Fruit fly (Drosophila melanogaster) whole organism, embryonic: ENCODE results near the gene CG2964.

Experiments
- CG10321 ChIP-seq: fragments of 200-800 bp; sonication (Bioruptor generic); IDR thresholded peaks from 2 replicates; pipeline ENCODE4 v1.3.6; 2022; ENCODE audit warnings: missing biosample characterization, missing genetic modification characterization
- CG11456 ChIP-seq: fragments of 200-800 bp; sonication (Bioruptor generic); IDR thresholded peaks from 3 replicates; pipeline ENCODE4 v1.3.6; 2022; ENCODE audit warnings: missing biosample characterization, missing genetic modification characterization
- CG12155 ChIP-seq: fragments of 200-800 bp; sonication (Bioruptor generic); optimal IDR thresholded peaks from 3 replicates; lab custom pipeline; 2016; ENCODE audit warnings: missing biosample characterization, missing genetic modification characterization
- CG1529 ChIP-seq: fragments of 200-800 bp; sonication (Bioruptor generic); optimal IDR thresholded peaks from 3 replicates; lab custom pipeline; 2018; ENCODE audit warnings: missing biosample characterization, missing genetic modification characterization
- CG15696 ChIP-seq: fragments of 200-800 bp; sonication (Bioruptor generic); optimal IDR thresholded peaks from 2 replicates; lab custom pipeline; 2019; ENCODE audit warnings: missing biosample characterization, mild to moderate bottlenecking, missing genetic modification characterization, moderate library complexity
- CG17385 ChIP-seq: fragments of 200-800 bp; sonication (Bioruptor generic); optimal IDR thresholded peaks from 3 replicates; lab custom pipeline; 2018; ENCODE audit warnings: missing biosample characterization, mild to moderate bottlenecking, missing genetic modification characterization
- CG17829 ChIP-seq: fragments of 200-800 bp; optimal IDR thresholded peaks from 2 replicates; lab custom pipeline; 2019; ENCODE audit warnings: missing biosample characterization, mild to moderate bottlenecking, missing genetic modification characterization, moderate library complexity
- CG2202 ChIP-seq: fragments of 200-800 bp; sonication (Bioruptor generic); optimal IDR thresholded peaks from 2 replicates; lab custom pipeline; 2018; ENCODE audit warnings: missing biosample characterization, mild to moderate bottlenecking, missing genetic modification characterization
- CG3847 ChIP-seq: fragments of 200-800 bp; sonication (Bioruptor generic); IDR thresholded peaks from 2 replicates; pipeline ENCODE4 v1.3.6; 2022; ENCODE audit warnings: missing biosample characterization, missing genetic modification characterization
- CG43689 ChIP-seq: fragments of 200-800 bp; sonication (Bioruptor generic); IDR thresholded peaks from 2 replicates; pipeline ENCODE4 v1.3.6; 2022; ENCODE audit warnings: missing biosample characterization, missing genetic modification characterization
- CG4617 ChIP-seq: fragments of 200-800 bp; sonication (Bioruptor generic); optimal IDR thresholded peaks from 3 replicates; lab custom pipeline; 2016; ENCODE audit warnings: missing biosample characterization, missing genetic modification characterization, borderline replicate concordance
- CG6813 ChIP-seq: fragments of 200-800 bp; sonication (Bioruptor generic); optimal IDR thresholded peaks from 2 replicates; lab custom pipeline; 2017; ENCODE audit warnings: missing biosample characterization, missing genetic modification characterization, mild to moderate bottlenecking, moderate library complexity, missing genetic modification reagents
- CG7963 ChIP-seq: fragments of 200-800 bp; sonication (Bioruptor generic); IDR thresholded peaks from 3 replicates; pipeline ENCODE4 v1.3.6; 2022; ENCODE audit warnings: missing biosample characterization, missing genetic modification characterization; ENCODE audit not compliant: partially characterized antibody
- CG8290 ChIP-seq, 3 experiments: fragments of 200-800 bp; sonication (Bioruptor generic); optimal IDR thresholded peaks; 2 replicates each; lab custom pipeline; 2016 to 2019; ENCODE audit warnings: missing biosample characterization in 3 of 3, missing genetic modification characterization in 3 of 3, mild to moderate bottlenecking in 2 of 3, moderate library complexity in 1 of 3
- CG9727 ChIP-seq: fragments of 200-800 bp; sonication (Bioruptor generic); optimal IDR thresholded peaks from 3 replicates; lab custom pipeline; 2017; ENCODE audit warnings: missing biosample characterization, mild to moderate bottlenecking, missing genetic modification characterization
- CkIIα-i1 ChIP-seq: fragments of 200-800 bp; sonication (Bioruptor generic); IDR thresholded peaks from 2 replicates; pipeline ENCODE4 v1.3.6; 2022; ENCODE audit warnings: missing biosample characterization, missing genetic modification characterization
- D19B ChIP-seq: fragments of 200-800 bp; sonication (Bioruptor generic); optimal IDR thresholded peaks from 2 replicates; lab custom pipeline; 2017; ENCODE audit warnings: missing biosample characterization, mild to moderate bottlenecking, missing genetic modification characterization
- Deaf1 ChIP-seq: fragments of 200-800 bp; optimal IDR thresholded peaks from 3 replicates; lab custom pipeline; 2019; ENCODE audit warnings: missing biosample characterization, mild to moderate bottlenecking, missing genetic modification characterization, moderate library complexity
- Doc2 ChIP-seq: fragments of 200-800 bp; sonication (Bioruptor generic); IDR thresholded peaks from 2 replicates; pipeline ENCODE4 v1.3.6; 2022; ENCODE audit warnings: missing biosample characterization, missing genetic modification characterization
- Doc3 ChIP-seq: fragments of 200-800 bp; sonication (Bioruptor generic); IDR thresholded peaks from 3 replicates; pipeline ENCODE4 v1.3.6; 2022; ENCODE audit warnings: missing biosample characterization, missing genetic modification characterization; ENCODE audit not compliant: partially characterized antibody
- Drgx ChIP-seq: fragments of 200-800 bp; sonication (Bioruptor generic); IDR thresholded peaks from 2 replicates; pipeline ENCODE4 v1.3.6; 2022; ENCODE audit warnings: missing biosample characterization, missing genetic modification characterization
- Fer1 ChIP-seq: fragments of 200-800 bp; sonication (Bioruptor generic); optimal IDR thresholded peaks from 2 replicates; lab custom pipeline; 2017; ENCODE audit warnings: missing biosample characterization, mild to moderate bottlenecking, missing genetic modification characterization
- HLHmδ ChIP-seq: fragments of 200-800 bp; sonication (Bioruptor generic); optimal IDR thresholded peaks from 2 replicates; lab custom pipeline; 2018; ENCODE audit warnings: missing biosample characterization, mild to moderate bottlenecking, missing genetic modification characterization, moderate library complexity
- Hr39 ChIP-seq: fragments of >200 bp; optimal IDR thresholded peaks from 2 replicates; lab custom pipeline; 2017
- Ptx1 ChIP-seq: fragments of 200-800 bp; sonication (Bioruptor generic); IDR thresholded peaks from 2 replicates; pipeline ENCODE4 v1.3.6; 2022; ENCODE audit warnings: missing biosample characterization, missing genetic modification characterization
- Rx ChIP-seq: fragments of 200-800 bp; sonication (Bioruptor generic); IDR thresholded peaks from 2 replicates; pipeline ENCODE4 v1.3.6; 2022; ENCODE audit warnings: missing biosample characterization, missing genetic modification characterization
- Trl ChIP-seq, 3 experiments: fragments of >200 bp in 2 of 3; fragments of 200-800 bp in 1 of 3; sonication (Bioruptor generic) in 1 of 3; optimal IDR thresholded peaks; 2 replicates in 1 of 3; 3 replicates in 2 of 3; lab custom pipeline; 2016 to 2017; ENCODE audit warnings: missing biosample characterization in 1 of 3, missing genetic modification characterization in 1 of 3
- ara ChIP-seq: fragments of 200-800 bp; sonication (Bioruptor generic); IDR thresholded peaks from 2 replicates; pipeline ENCODE4 v1.3.6; 2022; ENCODE audit warnings: missing biosample characterization, missing genetic modification characterization
- crol ChIP-seq: fragments of 200-800 bp; sonication (Bioruptor generic); IDR thresholded peaks from 2 replicates; pipeline ENCODE4 v1.3.6; 2022; ENCODE audit warnings: missing biosample characterization, missing genetic modification characterization
- en ChIP-seq: fragments of 200-800 bp; sonication (Bioruptor generic); optimal IDR thresholded peaks from 2 replicates; lab custom pipeline; 2016; ENCODE audit warnings: missing biosample characterization, missing genetic modification characterization
- gce ChIP-seq: fragments of 200-800 bp; sonication (Bioruptor generic); IDR thresholded peaks from 3 replicates; pipeline ENCODE4 v1.3.6; 2022; ENCODE audit warnings: missing biosample characterization, missing genetic modification characterization
- gfzf ChIP-seq: fragments of 200-800 bp; sonication (Bioruptor generic); optimal IDR thresholded peaks from 2 replicates; lab custom pipeline; 2016; ENCODE audit warnings: missing biosample characterization, mild to moderate bottlenecking, missing genetic modification characterization, moderate library complexity
- hb ChIP-seq: fragments of 200-800 bp; sonication (Bioruptor generic); IDR thresholded peaks from 3 replicates; pipeline ENCODE4 v1.3.6; 2022; ENCODE audit warnings: missing biosample characterization, missing genetic modification characterization; ENCODE audit not compliant: partially characterized antibody
- jigr1 ChIP-seq: fragments of 200-800 bp; sonication (Bioruptor generic); IDR thresholded peaks from 3 replicates; pipeline ENCODE4 v1.3.6; 2022; ENCODE audit warnings: missing biosample characterization, missing genetic modification characterization
- knrl ChIP-seq: fragments of 200-800 bp; sonication (Bioruptor generic); IDR thresholded peaks from 3 replicates; pipeline ENCODE4 v1.3.6; 2022; ENCODE audit warnings: missing biosample characterization, missing genetic modification characterization; ENCODE audit not compliant: partially characterized antibody
- lola ChIP-seq, 3 experiments: fragments of >200 bp in 2 of 3; fragments of 200-800 bp in 1 of 3; sonication (Bioruptor generic) in 1 of 3; optimal IDR thresholded peaks; 2 replicates each; lab custom pipeline; 2017 to 2019; ENCODE audit warnings: missing biosample characterization in 3 of 3, missing genetic modification characterization in 3 of 3, mild to moderate bottlenecking in 1 of 3, moderate library complexity in 1 of 3
- oc ChIP-seq: fragments of 200-800 bp; sonication (Bioruptor generic); optimal IDR thresholded peaks from 2 replicates; lab custom pipeline; 2018; ENCODE audit warnings: missing biosample characterization, mild to moderate bottlenecking, missing genetic modification characterization, moderate library complexity
- phol ChIP-seq: fragments of 200-800 bp; sonication (Bioruptor generic); optimal IDR thresholded peaks from 3 replicates; lab custom pipeline; 2018; ENCODE audit warnings: missing biosample characterization, mild to moderate bottlenecking, missing genetic modification characterization, moderate library complexity
- psq ChIP-seq: fragments of 200-800 bp; sonication (Bioruptor generic); optimal IDR thresholded peaks from 2 replicates; lab custom pipeline; 2017; ENCODE audit warnings: missing biosample characterization, missing genetic modification characterization
- sc ChIP-seq, 3 experiments: fragments of >200 bp in 2 of 3; fragments of 200-800 bp in 1 of 3; sonication (Bioruptor generic) in 1 of 3; optimal IDR thresholded peaks; 2 replicates in 2 of 3; 3 replicates in 1 of 3; lab custom pipeline; 2017; ENCODE audit warnings: mild to moderate bottlenecking in 1 of 3, missing biosample characterization in 1 of 3, missing genetic modification characterization in 1 of 3, missing genetic modification reagents in 1 of 3
- schlank ChIP-seq: fragments of 200-800 bp; sonication (Bioruptor generic); optimal IDR thresholded peaks from 2 replicates; lab custom pipeline; 2018; ENCODE audit warnings: missing biosample characterization, mild to moderate bottlenecking, missing genetic modification characterization
- scrt ChIP-seq: fragments of 200-800 bp; sonication (Bioruptor generic); optimal IDR thresholded peaks from 2 replicates; lab custom pipeline; 2018; ENCODE audit warnings: missing biosample characterization, mild to moderate bottlenecking, missing genetic modification characterization, moderate library complexity
- sd ChIP-seq: fragments of 200-800 bp; sonication (Bioruptor generic); optimal IDR thresholded peaks from 3 replicates; lab custom pipeline; 2018; ENCODE audit warnings: missing biosample characterization, mild to moderate bottlenecking, missing genetic modification characterization, moderate library complexity
- sens-2 ChIP-seq: fragments of 200-800 bp; sonication (Bioruptor generic); IDR thresholded peaks from 2 replicates; pipeline ENCODE4 v1.3.6; 2022; ENCODE audit warnings: missing biosample characterization, missing genetic modification characterization
- tgo ChIP-seq: fragments of 200-800 bp; sonication (Bioruptor generic); IDR thresholded peaks from 3 replicates; pipeline ENCODE4 v1.3.6; 2022; ENCODE audit warnings: missing biosample characterization, missing genetic modification characterization
- vnd ChIP-seq: fragments of 200-800 bp; sonication (Bioruptor generic); IDR thresholded peaks from 3 replicates; pipeline ENCODE4 v1.3.6; 2022; ENCODE audit warnings: missing biosample characterization, missing genetic modification characterization; ENCODE audit not compliant: partially characterized antibody
- vvl ChIP-seq: fragments of 200-800 bp; sonication (Bioruptor generic); IDR thresholded peaks from 2 replicates; pipeline ENCODE4 v1.3.6; 2022; ENCODE audit warnings: missing biosample characterization, missing genetic modification characterization
- wek ChIP-seq: fragments of 200-800 bp; sonication (Bioruptor generic); optimal IDR thresholded peaks from 3 replicates; lab custom pipeline; 2018; ENCODE audit warnings: missing biosample characterization, mild to moderate bottlenecking, missing genetic modification characterization, moderate library complexity

The CG2964 gene

DNA sequence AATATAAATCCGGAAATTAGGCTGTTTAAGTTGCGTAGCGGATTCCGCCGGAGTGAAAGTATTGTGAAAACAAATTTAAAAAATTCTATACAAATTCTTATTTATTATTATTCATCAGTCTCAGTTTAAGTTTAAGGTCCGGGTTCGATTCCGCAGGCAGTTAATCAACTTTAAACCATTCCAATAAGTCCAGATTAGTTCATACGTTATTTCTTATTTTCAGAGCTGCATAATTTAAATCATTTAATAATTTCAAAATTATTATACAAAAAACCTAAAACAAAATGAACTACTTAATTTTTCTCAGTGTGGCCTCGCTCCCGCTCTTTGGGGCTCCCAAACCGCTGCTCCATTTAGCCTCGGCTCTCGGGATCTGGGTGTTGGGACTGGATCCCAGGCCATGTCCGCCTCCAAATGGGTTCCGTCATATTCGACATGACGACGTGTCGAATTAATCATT, 18.1 kb downstream of the CG2964 start (continued):
- TF ChIP-seq CG11456 (GFP tag; lab: Robert Waterston, UW) (peak; percentile 30; the same call in 1 of the 3 replicates), oc (peak; percentile 60), en (GFP tag; lab: Kevin White, UChicago) (peak; percentile 31), lola (GFP tag; optimal IDR thresholded peaks at IDR 0.05; lab: Kevin White, UChicago) (peak in 1 of 3 experiments; percentile 97), Ptx1 (GFP tag; lab: Robert Waterston, UW) (peak; percentile 78), vvl (GFP tag; lab: Robert Waterston, UW) (peak; percentile 37; the same call in 1 of the 2 replicates), CG43689 (GFP tag; lab: Robert Waterston, UW) (no peak), Doc3 (GFP tag; lab: Robert Waterston, UW) (no peak), CG17829 (peak; percentile 93), sens-2 (GFP tag; lab: Robert Waterston, UW) (no peak; the same call in 1 of the 2 replicates), psq (no peak), phol (tag; lab: Kevin White, UChicago) (peak; percentile 94), CG7963 (GFP tag; lab: Robert Waterston, UW) (no peak), CG12155 (GFP tag; lab: Kevin White, UChicago) (peak; percentile 71), CG6813 (GFP tag; lab: Kevin White, UChicago) (peak; percentile 86), crol (0 out of 2 replicates have a peak, but pooled peaks have one; percentile 1), CG17385 (peak; percentile 88), Doc2 (GFP tag; lab: Robert Waterston, UW) (no peak), hb (GFP tag; lab: Robert Waterston, UW) (no peak), CG8290 (GFP tag; optimal IDR thresholded peaks at IDR 0.05; lab: Kevin White, UChicago) (peak; percentile 67), CG8290 (tag; optimal IDR thresholded peaks at IDR 0.05; lab: Kevin White, UChicago) (peak in 1 of 2 experiments; percentile 40), CG4617 (GFP tag; lab: Kevin White, UChicago) (peak; percentile 25), Hr39 (lab: Kevin White, UChicago) (no peak), CG10321 (GFP tag; lab: Robert Waterston, UW) (peak; percentile 31; the same call in 1 of the 2 replicates), jigr1 (GFP tag; lab: Robert Waterston, UW) (no peak; the same call in 2 of the 3 replicates), knrl (no peak), schlank (tag; lab: Kevin White, UChicago) (peak; percentile 49), Deaf1 (tag; lab: Kevin White, UChicago) (peak; percentile 54), ara (GFP tag; lab: Robert Waterston, UW) (peak; percentile 70), gfzf (GFP tag; lab: Kevin White, UChicago) (no peak), vnd (GFP tag; lab: Robert Waterston, UW) (no peak), sd (tag; lab: Kevin White, UChicago) (peak; percentile 44), scrt (GFP tag; lab: Kevin White, UChicago) (peak; percentile 78), CG3847 (GFP tag; lab: Robert Waterston, UW) (peak; percentile 69), HLHmδ (GFP tag; lab: Kevin White, UChicago) (no peak), CG2202 (tag; lab: Kevin White, UChicago) (peak; percentile 81), sc (optimal IDR thresholded peaks at IDR 0.05; lab: Kevin White, UChicago) (no peak), sc (GFP tag; optimal IDR thresholded peaks at IDR 0.05; lab: Kevin White, UChicago) (peak; percentile 87), wek (GFP tag; lab: Kevin White, UChicago) (no peak), gce (GFP tag; lab: Robert Waterston, UW) (peak; percentile 27; the same call in 1 of the 3 replicates), tgo (GFP tag; lab: Robert Waterston, UW) (peak; percentile 70), CG9727 (GFP tag; lab: Kevin White, UChicago) (peak; percentile 97), CkIIα-i1 (GFP tag; lab: Robert Waterston, UW) (no peak), D19B (GFP tag; lab: Kevin White, UChicago) (peak; percentile 71), Drgx (GFP tag; lab: Robert Waterston, UW) (peak; percentile 79), CG15696 (tag; lab: Kevin White, UChicago) (peak; percentile 86), CG1529 (peak; percentile 91), Trl (optimal IDR thresholded peaks at IDR 0.05; lab: Kevin White, UChicago) (peak in 1 of 2 experiments; percentile 41), Trl (GFP tag; optimal IDR thresholded peaks at IDR 0.05; lab: Kevin White, UChicago) (peak; percentile 35), Fer1 (peak; percentile 89), Rx (GFP tag; lab: Robert Waterston, UW) (0 out of 2 replicates have a peak, but pooled peaks have one; percentile 28)
